Worm (Caenorhabditis elegans) whole organism, L3 larva: ENCODE measurements around the gene icd-1.
"Not testable (repeated sequence)": the region's sequence is repeated elsewhere in the genome, so short reads cannot be mapped to it uniquely, and the experiment has no call there.

Experiments
- ZK546.5 ChIP-seq: sonication (generic microtip); optimal IDR thresholded peaks from 2 replicates; lab custom pipeline; 2017; ENCODE audit warnings: missing biosample characterization, missing genetic modification characterization
- aly-2 ChIP-seq: fragments of 150-350 bp; optimal IDR thresholded peaks from 2 replicates; lab custom pipeline; 2014; ENCODE audit warnings: missing biosample characterization, missing genetic modification characterization
- ama-1 ChIP-seq: fragments of 150-350 bp; optimal IDR thresholded peaks from 2 replicates; lab custom pipeline; 2018
- ceh-28 ChIP-seq: fragments of 150-350 bp; optimal IDR thresholded peaks from 2 replicates; lab custom pipeline; 2014; ENCODE audit warnings: missing biosample characterization, missing genetic modification reagents, missing genetic modification characterization
- ceh-9 ChIP-seq: sonication (generic microtip); optimal IDR thresholded peaks from 2 replicates; lab custom pipeline; 2018; ENCODE audit warnings: missing biosample characterization, missing genetic modification characterization
- egl-5 ChIP-seq: fragments of 150-350 bp; optimal IDR thresholded peaks from 2 replicates; lab custom pipeline; 2017; ENCODE audit warnings: missing biosample characterization, missing genetic modification reagents, missing genetic modification characterization, inconsistent platforms
- elt-1 ChIP-seq: fragments of 150-350 bp; optimal IDR thresholded peaks from 2 replicates; lab custom pipeline; 2014; ENCODE audit warnings: missing biosample characterization, missing genetic modification characterization
- elt-2 ChIP-seq: sonication (generic microtip); optimal IDR thresholded peaks from 2 replicates; lab custom pipeline; 2016; ENCODE audit warnings: missing genetic modification reagents, mild to moderate bottlenecking, missing genetic modification characterization, missing compliant biosample characterization
- elt-3 ChIP-seq, 3 experiments: fragments of 150-350 bp in 1 of 3; sonication (generic microtip) in 2 of 3; optimal IDR thresholded peaks; 2 replicates in 2 of 3; 4 replicates in 1 of 3; lab custom pipeline; 2014 to 2017; ENCODE audit warnings: missing biosample characterization in 3 of 3, missing genetic modification characterization in 3 of 3
- eor-1 ChIP-seq, 2 experiments: fragments of 150-350 bp; optimal IDR thresholded peaks; 2 replicates each; lab custom pipeline; 2014 to 2018; ENCODE audit warnings: missing biosample characterization in 2 of 2, missing genetic modification characterization in 2 of 2
- fos-1 ChIP-seq: fragments of 150-350 bp; optimal IDR thresholded peaks from 2 replicates; lab custom pipeline; 2014; ENCODE audit warnings: missing biosample characterization, missing genetic modification characterization
- hmg-11 ChIP-seq: sonication (generic microtip); optimal IDR thresholded peaks from 2 replicates; lab custom pipeline; 2016; ENCODE audit warnings: missing genetic modification characterization, missing compliant biosample characterization
- jun-1 ChIP-seq: fragments of 150-350 bp; optimal IDR thresholded peaks from 2 replicates; lab custom pipeline; 2014; ENCODE audit warnings: missing biosample characterization, missing genetic modification reagents, missing genetic modification characterization
- lin-39 ChIP-seq: fragments of 150-350 bp; optimal IDR thresholded peaks from 2 replicates; lab custom pipeline; 2018; ENCODE audit warnings: missing biosample characterization, missing genetic modification reagents, missing genetic modification characterization
- lsy-12 ChIP-seq: sonication (generic microtip); optimal IDR thresholded peaks from 2 replicates; lab custom pipeline; 2016; ENCODE audit warnings: mild to moderate bottlenecking, missing genetic modification characterization, missing compliant biosample characterization
- mdl-1 ChIP-seq: fragments of 150-350 bp; optimal IDR thresholded peaks from 2 replicates; lab custom pipeline; 2014; ENCODE audit warnings: missing biosample characterization, missing genetic modification characterization
- mml-1 ChIP-seq: fragments of 150-350 bp; sonication (generic microtip); optimal IDR thresholded peaks from 3 replicates; lab custom pipeline; 2014; ENCODE audit warnings: missing biosample characterization, missing genetic modification characterization
- nfya-1 ChIP-seq: sonication (generic microtip); optimal IDR thresholded peaks from 2 replicates; lab custom pipeline; 2017; ENCODE audit warnings: missing genetic modification characterization, mild to moderate bottlenecking, missing compliant biosample characterization, antibody characterized with exemption, moderate library complexity; ENCODE audit not compliant: insufficient read depth
- nhr-11 ChIP-seq: fragments of 150-350 bp; optimal IDR thresholded peaks from 2 replicates; lab custom pipeline; 2014; ENCODE audit warnings: missing biosample characterization, missing genetic modification characterization
- nhr-12 ChIP-seq: fragments of 150-350 bp; optimal IDR thresholded peaks from 2 replicates; lab custom pipeline; 2014; ENCODE audit warnings: missing biosample characterization, missing genetic modification characterization
- nhr-23 ChIP-seq: fragments of 150-350 bp; optimal IDR thresholded peaks from 2 replicates; lab custom pipeline; 2014; ENCODE audit warnings: missing biosample characterization, missing genetic modification reagents, missing genetic modification characterization
- nhr-25 ChIP-seq: sonication (generic microtip); optimal IDR thresholded peaks from 2 replicates; lab custom pipeline; 2017; ENCODE audit warnings: missing biosample characterization, missing genetic modification characterization
- nhr-28 ChIP-seq: fragments of 150-350 bp; optimal IDR thresholded peaks from 2 replicates; lab custom pipeline; 2014; ENCODE audit warnings: missing biosample characterization, missing genetic modification characterization
- nhr-43 ChIP-seq: sonication (generic microtip); optimal IDR thresholded peaks from 2 replicates; lab custom pipeline; 2016; ENCODE audit warnings: mild to moderate bottlenecking, missing genetic modification characterization, missing compliant biosample characterization; ENCODE audit not compliant: poor library complexity, severe bottlenecking
- pha-4 ChIP-seq: fragments of 150-350 bp; optimal IDR thresholded peaks from 2 replicates; lab custom pipeline; 2014; ENCODE audit warnings: missing biosample characterization, missing genetic modification reagents, missing genetic modification characterization
- pqm-1 ChIP-seq: fragments of 150-350 bp; optimal IDR thresholded peaks from 2 replicates; lab custom pipeline; 2017; ENCODE audit warnings: missing biosample characterization, missing genetic modification characterization, inconsistent platforms
- sea-2 ChIP-seq: fragments of 150-350 bp; sonication (generic microtip); optimal IDR thresholded peaks from 4 replicates; lab custom pipeline; 2014; ENCODE audit warnings: missing biosample characterization, missing genetic modification reagents, missing genetic modification characterization
- skn-1 ChIP-seq: fragments of 150-350 bp; optimal IDR thresholded peaks from 2 replicates; lab custom pipeline; 2014; ENCODE audit warnings: missing biosample characterization, missing genetic modification characterization
- snpc-4 ChIP-seq: fragments of 150-350 bp; optimal IDR thresholded peaks from 2 replicates; lab custom pipeline; 2014; ENCODE audit warnings: missing biosample characterization, missing genetic modification characterization
- tbx-2 ChIP-seq: sonication (generic microtip); optimal IDR thresholded peaks from 2 replicates; lab custom pipeline; 2016; ENCODE audit warnings: mild to moderate bottlenecking, missing genetic modification characterization, missing compliant biosample characterization
- unc-62 ChIP-seq: fragments of 150-350 bp; sonication (generic microtip); optimal IDR thresholded peaks from 4 replicates; lab custom pipeline; 2014; ENCODE audit warnings: missing biosample characterization, missing genetic modification reagents, missing genetic modification characterization
- ztf-4 ChIP-seq: fragments of 150-350 bp; optimal IDR thresholded peaks from 2 replicates; lab custom pipeline; 2014; ENCODE audit warnings: missing biosample characterization, missing genetic modification characterization

The icd-1 gene

DNA sequence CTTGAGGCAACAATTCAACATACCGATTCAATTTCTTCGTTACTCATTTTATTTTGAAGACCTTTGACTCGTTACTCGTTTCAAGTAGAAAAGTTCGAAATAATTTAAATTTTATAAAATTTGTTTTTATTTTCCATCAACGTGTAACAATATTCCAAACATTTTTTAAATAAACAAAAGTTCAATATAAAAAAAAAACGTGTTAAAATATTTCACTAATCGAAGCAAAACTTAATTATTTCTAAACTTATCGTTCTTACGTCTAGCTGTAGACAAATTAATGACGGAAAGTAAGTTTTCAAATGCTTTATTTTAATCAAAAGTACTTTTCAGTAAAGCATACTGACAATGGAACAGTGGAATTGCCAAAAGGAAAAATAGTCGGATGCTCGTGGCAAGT is 38.7 kb upstream of the icd-1 start, which contains the start of the genes F54H5.5 and F54H5.2:
Gene F54H5.5 (minus strand): TSS at position 101 of the 400 bp plus-strand sequence.
Gene F54H5.2 (plus strand): TSS at position 303 of the 400 bp plus-strand sequence.
- TF ChIP-seq mdl-1 (tag; lab: Kevin White, UChicago); lsy-12 (tag; lab: Kevin White, UChicago); ama-1 (lab: Kevin White, UChicago): not testable (repeated sequence)
- TF ChIP-seq, all 47 proteins: peak for 0; not testable (repeated sequence) for 47

DNA sequence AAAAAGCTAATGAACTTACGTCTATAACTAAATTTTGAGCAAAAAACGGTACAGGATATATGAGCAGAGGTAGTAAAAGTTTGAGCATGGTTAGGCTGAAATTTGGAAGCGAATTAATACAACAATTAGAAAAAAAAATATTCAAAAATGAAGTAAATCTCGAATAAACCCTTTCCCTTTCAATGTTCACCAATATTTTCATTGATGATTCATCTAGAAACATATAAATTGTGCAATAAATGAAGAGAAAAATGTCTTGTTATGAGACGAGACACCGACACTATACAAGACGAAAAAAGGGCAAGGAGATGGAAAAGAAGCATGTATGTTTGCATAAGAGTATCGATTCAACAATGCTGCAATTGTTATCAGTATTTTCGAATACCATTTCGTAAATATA is 36.8 kb upstream of the icd-1 start, which contains the start of gene F54H5.14:
Gene F54H5.14 (minus strand): TSS at position 101 of the 400 bp plus-strand sequence.
- TF ChIP-seq elt-2 (tag; lab: Kevin White, UChicago) (peak; percentile 45), ztf-4 (tag; lab: Kevin White, UChicago) (no peak), pha-4 (tag; lab: Kevin White, UChicago) (peak; percentile 44), ZK546.5 (tag; lab: Kevin White, UChicago) (no peak), nhr-28 (tag; lab: Kevin White, UChicago) (no peak), ceh-28 (tag; lab: Kevin White, UChicago) (no peak), lin-39 (tag; lab: Kevin White, UChicago) (no peak), pqm-1 (peak; percentile 30)

DNA sequence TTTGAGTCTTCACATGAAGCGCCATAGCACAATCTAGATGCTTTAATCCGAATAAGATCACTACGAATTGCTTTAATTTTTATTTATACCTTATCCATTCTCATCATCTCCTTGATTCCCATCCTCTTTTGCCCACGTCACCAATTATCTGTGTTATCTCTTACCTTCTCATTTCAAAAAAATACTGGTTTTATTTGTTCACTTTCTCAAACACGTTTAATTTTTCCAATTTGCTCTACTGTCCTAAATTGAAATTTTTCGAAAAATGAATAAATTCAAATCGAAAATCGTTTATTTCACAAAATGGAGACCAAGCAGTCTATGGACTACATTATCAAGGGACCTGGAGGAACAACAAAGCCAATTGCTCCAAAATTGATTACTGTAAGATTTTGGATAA is 33.4 kb upstream of the icd-1 start, which contains the start of gene F54H5.3:
Gene F54H5.3 (plus strand): TSS at position 301 of the 400 bp plus-strand sequence.
- TF ChIP-seq elt-3 (tag; optimal IDR thresholded peaks at IDR 0.05; lab: Kevin White, UChicago), result no peak
- no peak for TF ChIP-seq mml-1 (tag; lab: Kevin White, UChicago)
- TF ChIP-seq mdl-1 (tag; lab: Kevin White, UChicago), result no peak
- no peak for TF ChIP-seq snpc-4 (tag; lab: Kevin White, UChicago)
- no peak for TF ChIP-seq nhr-11
- no peak for TF ChIP-seq sea-2
- TF ChIP-seq skn-1, result no peak
- TF ChIP-seq ama-1 (lab: Kevin White, UChicago), result no peak
- no peak for TF ChIP-seq unc-62 (GFP tag; lab: Kevin White, UChicago)
- TF ChIP-seq pha-4 (tag; lab: Kevin White, UChicago), result no peak
- no peak for TF ChIP-seq aly-2 (tag; lab: Kevin White, UChicago)
- no peak for TF ChIP-seq tbx-2 (tag; lab: Kevin White, UChicago)
- TF ChIP-seq nhr-12 (tag; lab: Kevin White, UChicago), result no peak

DNA sequence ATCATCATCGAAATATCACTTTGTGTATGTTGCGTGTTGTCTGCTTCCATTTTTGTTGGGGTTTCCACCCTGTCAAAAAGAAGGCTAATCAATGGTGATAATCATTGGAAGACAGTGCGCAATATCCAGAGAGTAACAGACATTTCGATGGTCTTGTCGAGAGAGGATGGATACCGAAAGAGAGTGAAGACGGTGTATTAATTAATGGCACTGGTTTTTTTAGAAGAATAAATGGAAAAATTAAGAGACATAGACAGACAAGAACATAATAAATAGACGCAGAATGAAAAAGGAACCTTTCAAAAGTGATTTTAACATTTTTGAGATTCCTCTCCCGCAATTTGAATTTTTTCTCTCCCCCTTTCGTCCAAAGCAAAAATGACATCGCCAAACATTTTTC is 30.6 kb upstream of the icd-1 start:
- peak; percentile 4 for TF ChIP-seq ceh-28 (tag; lab: Kevin White, UChicago)
- no peak for TF ChIP-seq snpc-4 (tag; lab: Kevin White, UChicago)
- no peak for TF ChIP-seq eor-1 (tag; optimal IDR thresholded peaks at IDR 0.05; lab: Kevin White, UChicago)
- peak; percentile 10 for TF ChIP-seq nhr-25 (tag; lab: Kevin White, UChicago)
- peak; percentile 46 for TF ChIP-seq nhr-23 (tag; lab: Kevin White, UChicago)
- TF ChIP-seq nhr-43 (tag; lab: Kevin White, UChicago), result peak; percentile 19
- peak in 1 of 3 experiments; percentile 27 for TF ChIP-seq elt-3 (tag; optimal IDR thresholded peaks at IDR 0.05; lab: Kevin White, UChicago)
- TF ChIP-seq mml-1 (tag; lab: Kevin White, UChicago), result no peak
- TF ChIP-seq, all 47 proteins: peak for 5

DNA sequence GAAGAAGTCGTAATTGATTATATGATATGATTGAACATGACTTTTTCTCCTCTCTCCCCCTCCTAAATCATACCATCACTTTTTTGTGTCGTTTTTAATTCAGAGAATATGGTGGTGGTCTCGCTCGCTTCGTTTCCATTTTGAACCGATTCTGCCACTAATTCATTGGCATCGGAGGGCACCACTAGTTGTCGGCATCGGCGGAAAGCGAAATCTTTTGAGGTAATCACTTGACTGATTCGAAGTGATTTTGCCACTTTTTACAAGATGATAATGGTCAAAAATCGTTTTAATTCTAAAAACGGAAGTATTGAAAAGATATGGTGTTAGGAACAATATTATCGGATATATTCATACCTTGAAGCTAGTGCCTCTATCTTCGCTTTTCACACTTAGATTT is 28.3 kb upstream of the icd-1 start, which contains the start of gene klf-3:
Gene klf-3 (plus strand): TSS at position 109 of the 400 bp plus-strand sequence.
- no peak for TF ChIP-seq ceh-9
- no peak for TF ChIP-seq elt-1
- no peak for TF ChIP-seq aly-2 (tag; lab: Kevin White, UChicago)
- TF ChIP-seq nfya-1 (tag; lab: Kevin White, UChicago), result no peak
- no peak for TF ChIP-seq nhr-11
- TF ChIP-seq egl-5, result no peak
- no peak for TF ChIP-seq fos-1 (tag; lab: Kevin White, UChicago)
- TF ChIP-seq hmg-11 (tag; lab: Kevin White, UChicago), result no peak
- TF ChIP-seq, all 47 proteins: peak for 0

DNA sequence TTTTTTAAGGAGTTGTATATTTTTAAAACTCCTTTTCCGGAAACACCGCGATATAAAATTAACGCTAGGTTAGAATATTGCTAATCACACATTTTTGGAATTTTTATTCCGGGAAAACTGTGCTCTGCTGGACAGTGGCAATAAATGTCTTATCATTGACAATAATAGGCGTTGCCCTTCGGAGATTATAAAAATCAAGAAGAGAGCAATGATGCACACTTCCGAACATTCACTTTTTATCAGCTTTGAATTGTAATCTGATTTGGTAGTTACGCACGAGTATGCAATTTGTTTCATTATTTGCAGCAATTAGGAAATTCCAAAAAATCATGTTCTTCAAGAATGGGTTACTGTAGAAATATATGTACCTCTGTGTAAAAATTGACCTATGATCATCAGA is 27.7 kb upstream of the icd-1 start:
- TF ChIP-seq pqm-1 (peak; percentile 65), ztf-4 (tag; lab: Kevin White, UChicago) (no peak), elt-2 (tag; lab: Kevin White, UChicago) (peak; percentile 88), jun-1 (tag; lab: Kevin White, UChicago) (peak; percentile 79)
